Fruit fly (Drosophila melanogaster) whole organism, embryonic: ENCODE results near the gene Snx1.

Experiments
- Adf1 ChIP-seq: fragments of 200-800 bp; sonication (Bioruptor generic); IDR thresholded peaks from 2 replicates; pipeline ENCODE4 v1.3.6; 2022; ENCODE audit warnings: missing biosample characterization, missing genetic modification characterization
- Awh ChIP-seq: fragments of 200-800 bp; sonication (Bioruptor generic); IDR thresholded peaks from 2 replicates; pipeline ENCODE4, ENCODE4 v1.3.6; 2022; ENCODE audit warnings: missing biosample characterization, missing genetic modification characterization
- B-H1 ChIP-seq: fragments of 200-800 bp; sonication (Bioruptor generic); IDR thresholded peaks from 3 replicates; pipeline ENCODE4 v1.3.6; 2022; ENCODE audit warnings: missing biosample characterization, missing genetic modification characterization
- Bgb ChIP-seq: fragments of 200-800 bp; sonication (Bioruptor generic); IDR thresholded peaks from 2 replicates; pipeline ENCODE4 v1.3.6; 2022; ENCODE audit warnings: missing biosample characterization, missing genetic modification characterization; ENCODE audit not compliant: partially characterized antibody
- CG1024 ChIP-seq: fragments of 200-800 bp; sonication (Bioruptor generic); IDR thresholded peaks from 2 replicates; pipeline ENCODE4 v1.3.6; 2022; ENCODE audit warnings: missing biosample characterization, missing genetic modification characterization
- CG10979 ChIP-seq: fragments of 200-800 bp; sonication (Bioruptor generic); optimal IDR thresholded peaks from 2 replicates; lab custom pipeline; 2018; ENCODE audit warnings: missing biosample characterization, mild to moderate bottlenecking, missing genetic modification characterization, moderate library complexity
- CG11093 ChIP-seq: fragments of 200-800 bp; sonication (Bioruptor generic); IDR thresholded peaks from 3 replicates; pipeline ENCODE4 v1.3.6; 2022; ENCODE audit warnings: missing biosample characterization, missing genetic modification characterization
- CG11398 ChIP-seq: fragments of 200-800 bp; sonication (Bioruptor generic); optimal IDR thresholded peaks from 2 replicates; lab custom pipeline; 2016; ENCODE audit warnings: missing biosample characterization, missing genetic modification characterization
- CG11456 ChIP-seq: fragments of 200-800 bp; sonication (Bioruptor generic); IDR thresholded peaks from 3 replicates; pipeline ENCODE4 v1.3.6; 2022; ENCODE audit warnings: missing biosample characterization, missing genetic modification characterization
- CG14860 ChIP-seq: fragments of 200-800 bp; sonication (Bioruptor generic); IDR thresholded peaks from 3 replicates; pipeline ENCODE4 v1.3.6; 2022; ENCODE audit warnings: missing biosample characterization, missing genetic modification characterization; ENCODE audit not compliant: partially characterized antibody
- CG15011 ChIP-seq: fragments of 200-800 bp; sonication (Bioruptor generic); optimal IDR thresholded peaks from 3 replicates; lab custom pipeline; 2018; ENCODE audit warnings: missing biosample characterization, mild to moderate bottlenecking, missing genetic modification characterization
- CG17829 ChIP-seq: fragments of 200-800 bp; optimal IDR thresholded peaks from 2 replicates; lab custom pipeline; 2019; ENCODE audit warnings: missing biosample characterization, mild to moderate bottlenecking, missing genetic modification characterization, moderate library complexity
- CG18764 ChIP-seq: fragments of 200-800 bp; sonication (Bioruptor generic); optimal IDR thresholded peaks from 3 replicates; lab custom pipeline; 2016; ENCODE audit warnings: missing biosample characterization, missing genetic modification characterization
- CG2116 ChIP-seq: fragments of 200-800 bp; sonication (Bioruptor generic); optimal IDR thresholded peaks from 3 replicates; lab custom pipeline; 2018; ENCODE audit warnings: missing biosample characterization, mild to moderate bottlenecking, missing genetic modification characterization
- CG3065 ChIP-seq: fragments of 200-800 bp; sonication (Bioruptor generic); optimal IDR thresholded peaks from 2 replicates; lab custom pipeline; 2016; ENCODE audit warnings: missing biosample characterization, missing genetic modification characterization
- CG3163 ChIP-seq: fragments of 200-800 bp; sonication (Bioruptor generic); optimal IDR thresholded peaks from 3 replicates; lab custom pipeline; 2016; ENCODE audit warnings: missing biosample characterization, missing genetic modification characterization
- CG32767 ChIP-seq: fragments of 200-800 bp; sonication (Bioruptor generic); IDR thresholded peaks from 2 replicates; pipeline ENCODE4 v1.3.6; 2022; ENCODE audit warnings: missing biosample characterization, missing genetic modification characterization
- CG3407 ChIP-seq: fragments of 200-800 bp; sonication (Bioruptor generic); optimal IDR thresholded peaks from 2 replicates; lab custom pipeline; 2018; ENCODE audit warnings: missing biosample characterization, mild to moderate bottlenecking, missing genetic modification characterization
- CG34376 ChIP-seq: fragments of 200-800 bp; sonication (Bioruptor generic); optimal IDR thresholded peaks from 2 replicates; lab custom pipeline; 2018; ENCODE audit warnings: missing biosample characterization, mild to moderate bottlenecking, missing genetic modification characterization
- CG43689 ChIP-seq: fragments of 200-800 bp; sonication (Bioruptor generic); IDR thresholded peaks from 2 replicates; pipeline ENCODE4 v1.3.6; 2022; ENCODE audit warnings: missing biosample characterization, missing genetic modification characterization
- CG4854 ChIP-seq: fragments of 200-800 bp; sonication (Bioruptor generic); optimal IDR thresholded peaks from 2 replicates; lab custom pipeline; 2016; ENCODE audit warnings: missing biosample characterization, missing genetic modification characterization, inconsistent platforms
- CG6254 ChIP-seq: fragments of 200-800 bp; sonication (Bioruptor generic); optimal IDR thresholded peaks from 3 replicates; lab custom pipeline; 2017; ENCODE audit warnings: mild to moderate bottlenecking, missing biosample characterization, missing genetic modification reagents, missing genetic modification characterization
- CG6854 ChIP-seq: fragments of 200-800 bp; sonication (Bioruptor generic); optimal IDR thresholded peaks from 3 replicates; lab custom pipeline; 2017; ENCODE audit warnings: missing biosample characterization, mild to moderate bottlenecking, missing genetic modification characterization
- CG7271 ChIP-seq: fragments of 200-800 bp; sonication (Bioruptor generic); optimal IDR thresholded peaks from 2 replicates; lab custom pipeline; 2018; ENCODE audit warnings: missing biosample characterization, mild to moderate bottlenecking, missing genetic modification characterization, moderate library complexity
- CG8290 ChIP-seq, 3 experiments: fragments of 200-800 bp; sonication (Bioruptor generic); optimal IDR thresholded peaks; 2 replicates each; lab custom pipeline; 2016 to 2019; ENCODE audit warnings: missing biosample characterization in 3 of 3, missing genetic modification characterization in 3 of 3, mild to moderate bottlenecking in 2 of 3, moderate library complexity in 1 of 3
- CG9609 ChIP-seq: fragments of 200-800 bp; sonication (Bioruptor generic); optimal IDR thresholded peaks from 3 replicates; lab custom pipeline; 2016; ENCODE audit warnings: missing biosample characterization, missing genetic modification characterization
- CG9876 ChIP-seq: fragments of 200-800 bp; sonication (Bioruptor generic); optimal IDR thresholded peaks from 2 replicates; lab custom pipeline; 2016; ENCODE audit warnings: missing biosample characterization, missing genetic modification characterization
- D19A ChIP-seq: fragments of 200-800 bp; optimal IDR thresholded peaks from 3 replicates; lab custom pipeline; 2019; ENCODE audit warnings: missing biosample characterization, mild to moderate bottlenecking, missing genetic modification characterization, moderate library complexity
- Deaf1 ChIP-seq: fragments of 200-800 bp; optimal IDR thresholded peaks from 3 replicates; lab custom pipeline; 2019; ENCODE audit warnings: missing biosample characterization, mild to moderate bottlenecking, missing genetic modification characterization, moderate library complexity
- Dip3 ChIP-seq: fragments of 200-800 bp; sonication (Bioruptor generic); optimal IDR thresholded peaks from 3 replicates; lab custom pipeline; 2016; ENCODE audit warnings: missing biosample characterization, missing genetic modification characterization
- Drgx ChIP-seq: fragments of 200-800 bp; sonication (Bioruptor generic); IDR thresholded peaks from 2 replicates; pipeline ENCODE4 v1.3.6; 2022; ENCODE audit warnings: missing biosample characterization, missing genetic modification characterization
- ERR ChIP-seq: fragments of 200-800 bp; sonication (Bioruptor generic); optimal IDR thresholded peaks from 2 replicates; lab custom pipeline; 2016; ENCODE audit warnings: missing biosample characterization, missing genetic modification characterization
- Eip74EF ChIP-seq, 2 experiments: fragments of 200-800 bp in 1 of 2; fragments of >200 bp in 1 of 2; sonication (Bioruptor generic) in 1 of 2; optimal IDR thresholded peaks; 2 replicates each; lab custom pipeline; 2017 to 2019; ENCODE audit warnings: missing biosample characterization in 2 of 2, missing genetic modification characterization in 2 of 2, mild to moderate bottlenecking in 1 of 2, moderate library complexity in 1 of 2
- Ets97D ChIP-seq: fragments of 200-800 bp; sonication (Bioruptor generic); optimal IDR thresholded peaks from 3 replicates; lab custom pipeline; 2016; ENCODE audit warnings: missing biosample characterization, missing genetic modification characterization
- H2.0 ChIP-seq: fragments of 200-800 bp; sonication (Bioruptor generic); IDR thresholded peaks from 2 replicates; pipeline ENCODE4 v1.3.6; 2022; ENCODE audit warnings: missing biosample characterization, missing genetic modification characterization
- HLHmδ ChIP-seq: fragments of 200-800 bp; sonication (Bioruptor generic); optimal IDR thresholded peaks from 2 replicates; lab custom pipeline; 2018; ENCODE audit warnings: missing biosample characterization, mild to moderate bottlenecking, missing genetic modification characterization, moderate library complexity
- al ChIP-seq: fragments of 200-800 bp; sonication (Bioruptor generic); IDR thresholded peaks from 2 replicates; pipeline ENCODE4 v1.3.6; 2022; ENCODE audit warnings: missing biosample characterization, missing genetic modification characterization
- chn ChIP-seq: fragments of 200-800 bp; sonication (Bioruptor generic); optimal IDR thresholded peaks from 2 replicates; lab custom pipeline; 2016; ENCODE audit warnings: missing biosample characterization, missing genetic modification characterization
- fd64A ChIP-seq: fragments of 200-800 bp; sonication (Bioruptor generic); optimal IDR thresholded peaks from 3 replicates; lab custom pipeline; 2018; ENCODE audit warnings: missing biosample characterization, mild to moderate bottlenecking, missing genetic modification characterization
- nau ChIP-seq: fragments of 200-800 bp; sonication (Bioruptor generic); optimal IDR thresholded peaks from 3 replicates; lab custom pipeline; 2017; ENCODE audit warnings: missing biosample characterization, mild to moderate bottlenecking, missing genetic modification characterization, missing genetic modification reagents
- onecut ChIP-seq: fragments of 200-800 bp; sonication (Bioruptor generic); IDR thresholded peaks from 2 replicates; pipeline ENCODE4 v1.3.6; 2022; ENCODE audit warnings: missing biosample characterization, missing genetic modification characterization
- schlank ChIP-seq: fragments of 200-800 bp; sonication (Bioruptor generic); optimal IDR thresholded peaks from 2 replicates; lab custom pipeline; 2018; ENCODE audit warnings: missing biosample characterization, mild to moderate bottlenecking, missing genetic modification characterization
- so ChIP-seq: fragments of 200-800 bp; sonication (Bioruptor generic); IDR thresholded peaks from 3 replicates; pipeline ENCODE4 v1.3.6; 2022; ENCODE audit warnings: missing biosample characterization, missing genetic modification characterization
- sob ChIP-seq: fragments of 200-800 bp; sonication (Bioruptor generic); IDR thresholded peaks from 2 replicates; pipeline ENCODE4 v1.3.6; 2022; ENCODE audit warnings: missing biosample characterization, missing genetic modification characterization
- tgo ChIP-seq: fragments of 200-800 bp; sonication (Bioruptor generic); IDR thresholded peaks from 3 replicates; pipeline ENCODE4 v1.3.6; 2022; ENCODE audit warnings: missing biosample characterization, missing genetic modification characterization
- tx ChIP-seq: fragments of 200-800 bp; sonication (Bioruptor generic); optimal IDR thresholded peaks from 2 replicates; lab custom pipeline; 2016; ENCODE audit warnings: missing biosample characterization, missing genetic modification characterization
- wek ChIP-seq: fragments of 200-800 bp; sonication (Bioruptor generic); optimal IDR thresholded peaks from 3 replicates; lab custom pipeline; 2018; ENCODE audit warnings: missing biosample characterization, mild to moderate bottlenecking, missing genetic modification characterization, moderate library complexity
- zfh1 ChIP-seq: fragments of 200-800 bp; sonication (Bioruptor generic); IDR thresholded peaks from 3 replicates; pipeline ENCODE4 v1.3.6; 2022; ENCODE audit warnings: missing biosample characterization, missing genetic modification characterization

The Snx1 gene

DNA sequence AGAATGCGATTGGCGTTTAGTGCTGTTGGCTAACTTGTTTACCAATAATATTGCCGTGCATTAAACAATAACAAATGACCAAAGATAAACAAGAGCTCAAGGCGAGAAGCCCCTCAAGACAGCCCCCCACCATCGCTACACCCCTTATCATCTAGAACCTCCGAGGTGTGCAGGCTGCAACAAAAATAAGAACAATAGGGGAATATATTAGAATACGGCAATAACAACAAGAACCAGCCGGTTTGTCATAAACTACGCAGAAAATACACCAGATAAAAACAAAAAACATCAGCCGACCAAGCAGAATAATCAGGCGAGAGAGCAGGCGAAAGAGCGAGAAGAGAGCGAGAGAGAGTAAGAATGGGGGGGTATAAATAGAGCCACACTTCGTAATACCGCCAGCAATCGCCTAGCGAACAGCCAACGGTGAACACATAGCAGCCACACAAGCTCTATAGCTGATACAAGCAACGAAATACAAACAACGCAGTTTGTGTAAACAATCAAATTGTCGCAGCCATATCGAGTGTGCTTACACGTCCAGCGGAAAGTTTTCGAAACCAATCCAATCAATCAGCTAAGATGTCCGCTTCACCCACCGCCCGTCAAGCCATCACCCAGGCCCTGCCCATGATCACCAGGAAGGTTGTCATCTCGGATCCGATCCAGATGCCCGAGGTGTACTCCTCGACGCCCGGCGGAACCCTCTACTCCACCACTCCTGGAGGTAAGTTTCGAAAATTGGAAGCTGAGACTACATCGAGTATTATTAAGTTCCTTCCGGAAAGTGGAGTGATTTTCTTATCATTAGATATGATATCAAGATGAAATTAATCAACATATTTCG, 28.8 kb downstream of the Snx1 start, which contains the start of gene Thor:
Thor (plus strand) TSS at position 401 of the 847 bp plus-strand sequence.
- peak; percentile 76 for TF ChIP-seq CG1024 (GFP tag; lab: Robert Waterston, UW)
- peak; percentile 93 for TF ChIP-seq CG34376 (GFP tag; lab: Kevin White, UChicago)
- TF ChIP-seq H2.0 (GFP tag; lab: Robert Waterston, UW): peak; percentile 66
- peak; percentile 76 for TF ChIP-seq sob
- peak; percentile 22 for TF ChIP-seq CG9609 (GFP tag; lab: Kevin White, UChicago)
- TF ChIP-seq tgo (GFP tag; lab: Robert Waterston, UW): no peak
- TF ChIP-seq CG3065 (GFP tag; lab: Kevin White, UChicago): no peak
- TF ChIP-seq HLHmδ: peak; percentile 97
- no peak for TF ChIP-seq CG2116 (GFP tag; lab: Kevin White, UChicago)
- peak; percentile 55; the same call in 1 of the 2 replicates for TF ChIP-seq Adf1 (GFP tag; lab: Robert Waterston, UW)
- TF ChIP-seq CG6254 (GFP tag; lab: Kevin White, UChicago): peak; percentile 66
- TF ChIP-seq D19A (tag; lab: Kevin White, UChicago): peak; percentile 45
- peak; percentile 64 for TF ChIP-seq fd64A (GFP tag; lab: Kevin White, UChicago)
- TF ChIP-seq CG11093: no peak; the same call in 2 of the 3 replicates
- TF ChIP-seq schlank: peak; percentile 81
- TF ChIP-seq B-H1 (GFP tag; lab: Robert Waterston, UW): peak; percentile 38; the same call in 1 of the 3 replicates
- peak; percentile 5 for TF ChIP-seq Dip3
- TF ChIP-seq CG10979 (tag; lab: Kevin White, UChicago): peak; percentile 50
- peak; percentile 43; the same call in 1 of the 2 replicates for TF ChIP-seq CG43689 (GFP tag; lab: Robert Waterston, UW)
- no peak for TF ChIP-seq CG7271 (tag; lab: Kevin White, UChicago)
- peak; percentile 82 for TF ChIP-seq wek (GFP tag; lab: Kevin White, UChicago)
- TF ChIP-seq Bgb (GFP tag; lab: Robert Waterston, UW): peak; percentile 75
- peak; percentile 69 for TF ChIP-seq onecut (GFP tag; lab: Robert Waterston, UW)
- TF ChIP-seq CG17829 (tag; lab: Kevin White, UChicago): peak; percentile 61
- TF ChIP-seq CG18764 (GFP tag; lab: Kevin White, UChicago): peak; percentile 52
- TF ChIP-seq CG15011 (GFP tag; lab: Kevin White, UChicago): peak; percentile 57
- peak; percentile 2 for TF ChIP-seq tx (GFP tag; lab: Kevin White, UChicago)
- peak; percentile 66 for TF ChIP-seq CG32767 (GFP tag; lab: Robert Waterston, UW)
- TF ChIP-seq CG4854: peak; percentile 60
- peak; percentile 68 for TF ChIP-seq CG3407
- TF ChIP-seq chn: peak; percentile 64
- no peak for TF ChIP-seq CG14860 (GFP tag; lab: Robert Waterston, UW)
- TF ChIP-seq CG3163 (GFP tag; lab: Kevin White, UChicago): peak; percentile 73
- TF ChIP-seq CG8290 (GFP tag; optimal IDR thresholded peaks at IDR 0.05; lab: Kevin White, UChicago): no peak
- TF ChIP-seq CG8290 (tag; optimal IDR thresholded peaks at IDR 0.05; lab: Kevin White, UChicago): peak; percentile 65 to 94
- TF ChIP-seq Ets97D (GFP tag; lab: Kevin White, UChicago): no peak
- peak in 1 of 2 experiments; percentile 45 for TF ChIP-seq Eip74EF (GFP tag; optimal IDR thresholded peaks at IDR 0.05; lab: Kevin White, UChicago)
- TF ChIP-seq CG9876 (GFP tag; lab: Kevin White, UChicago): peak; percentile 72
- TF ChIP-seq al (GFP tag; lab: Robert Waterston, UW): peak; percentile 8; the same call in 1 of the 2 replicates
- TF ChIP-seq so (GFP tag; lab: Robert Waterston, UW): peak; percentile 78; the same call in 2 of the 3 replicates
- peak; percentile 86 for TF ChIP-seq CG11456
- peak; percentile 89 for TF ChIP-seq Deaf1 (tag; lab: Kevin White, UChicago)
- peak; percentile 80 for TF ChIP-seq zfh1 (GFP tag; lab: Robert Waterston, UW)
- TF ChIP-seq CG11398 (GFP tag; lab: Kevin White, UChicago): peak; percentile 80
- peak; percentile 78 for TF ChIP-seq CG6854 (GFP tag; lab: Kevin White, UChicago)
- TF ChIP-seq nau (GFP tag; lab: Kevin White, UChicago): peak; percentile 71
- peak; percentile 67 for TF ChIP-seq Drgx (GFP tag; lab: Robert Waterston, UW)
- peak; percentile 77 for TF ChIP-seq ERR (GFP tag; lab: Kevin White, UChicago)
- peak; percentile 87 for TF ChIP-seq Awh (GFP tag; lab: Robert Waterston, UW)
